Worm (Caenorhabditis elegans) whole organism, L4 larva: Measurements from ENCODE around the gene srz-56.

Experiments used
- ceh-82 ChIP-seq: sonication (generic microtip); optimal IDR thresholded peaks from 2 replicates; lab custom pipeline; 2017; ENCODE audit warnings: missing biosample characterization, missing genetic modification characterization
- daf-12 ChIP-seq: fragments of 150-350 bp; optimal IDR thresholded peaks from 2 replicates; lab custom pipeline; 2014; ENCODE audit warnings: missing biosample characterization, missing genetic modification reagents, missing genetic modification characterization
- fkh-10 ChIP-seq: fragments of 150-350 bp; optimal IDR thresholded peaks from 2 replicates; lab custom pipeline; 2014; ENCODE audit warnings: missing biosample characterization, missing genetic modification reagents, missing genetic modification characterization
- lin-1 ChIP-seq: fragments of 200-800 bp; sonication (Bioruptor generic); IDR thresholded peaks from 2 replicates; pipeline ENCODE4 v1.3.6; 2022; ENCODE audit warnings: missing genetic modification reagents, missing genetic modification characterization, missing compliant biosample characterization
- lin-15B ChIP-seq: fragments of 150-350 bp; sonication (generic microtip); optimal IDR thresholded peaks from 3 replicates; lab custom pipeline; 2014; ENCODE audit warnings: missing biosample characterization, missing genetic modification characterization
- lir-3 ChIP-seq: sonication (generic microtip); optimal IDR thresholded peaks from 2 replicates; lab custom pipeline; 2016; ENCODE audit warnings: mild to moderate bottlenecking, missing genetic modification characterization, missing compliant biosample characterization
- mes-2 ChIP-seq: sonication (generic microtip); optimal IDR thresholded peaks from 2 replicates; lab custom pipeline; 2016; ENCODE audit warnings: missing genotype, mild to moderate bottlenecking, missing genetic modification characterization, missing compliant biosample characterization; ENCODE audit not compliant: poor library complexity, severe bottlenecking
- vab-7 ChIP-seq: fragments of 200-800 bp; sonication (Bioruptor generic); IDR thresholded peaks from 2 replicates; pipeline ENCODE4 v1.3.6; 2022; ENCODE audit warnings: missing genetic modification reagents, missing genetic modification characterization, missing compliant biosample characterization

DNA sequence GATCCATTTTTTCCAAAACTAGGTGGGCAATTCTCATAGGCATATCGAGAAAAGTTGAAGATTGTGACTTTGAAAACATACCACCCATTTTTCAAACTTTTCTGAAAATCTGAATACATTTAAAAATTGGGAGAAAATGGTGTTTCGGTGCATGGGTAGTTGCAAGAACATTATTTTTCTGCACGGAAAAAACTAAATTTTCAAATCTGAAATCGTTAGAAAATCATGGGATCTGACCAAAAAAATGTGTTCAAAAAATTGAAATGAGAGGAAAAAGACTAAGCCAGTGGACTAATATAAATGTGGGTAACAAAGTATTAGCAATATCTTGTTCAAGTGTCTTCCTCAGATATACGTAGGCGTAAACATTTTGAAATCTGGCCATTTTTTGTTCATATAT, 18.3 kb downstream of the srz-56 start, which contains the start of gene fbxa-43:
- TF ChIP-seq lir-3, result no peak
- TF ChIP-seq lin-1 (GFP tag; lab: Robert Waterston, UW), result no peak
- TF ChIP-seq mes-2 (tag; lab: Kevin White, UChicago), result no peak
- TF ChIP-seq lin-15B, result no peak
- TF ChIP-seq ceh-82 (tag; lab: Kevin White, UChicago), result no peak
- TF ChIP-seq daf-12 (tag; lab: Kevin White, UChicago), result no peak
- no peak for TF ChIP-seq vab-7 (GFP tag; lab: Robert Waterston, UW)
- no peak for TF ChIP-seq fkh-10 (GFP tag; lab: Kevin White, UChicago)
